Worm (Caenorhabditis elegans) whole organism, late embryonic: ENCODE measurements around the gene C02B10.3.
A peak's percentile ranks its signal among the peaks of the same experiment; 100 is the strongest.

Experiments
- C08G9.2 ChIP-seq: sonication (generic microtip); optimal IDR thresholded peaks from 2 replicates; lab custom pipeline; 2016; ENCODE audit warnings: mild to moderate bottlenecking, missing genetic modification characterization, moderate library complexity, missing compliant biosample characterization
- C38D4.7 ChIP-seq: fragments of 200-800 bp; sonication (Bioruptor generic); optimal IDR thresholded peaks from 2 replicates; lab custom pipeline; 2018; ENCODE audit warnings: mild to moderate bottlenecking, missing genetic modification characterization, moderate library complexity, missing compliant biosample characterization
- K02D7.2 ChIP-seq: sonication (generic microtip); optimal IDR thresholded peaks from 2 replicates; lab custom pipeline; 2017; ENCODE audit warnings: mild to moderate bottlenecking, missing genetic modification characterization, missing compliant biosample characterization
- K09A11.1 ChIP-seq: sonication (generic microtip); optimal IDR thresholded peaks from 2 replicates; lab custom pipeline; 2017; ENCODE audit warnings: antibody characterized with exemption, mild to moderate bottlenecking, missing genetic modification characterization, missing compliant biosample characterization; ENCODE audit not compliant: insufficient read depth
- T23F11.4 ChIP-seq: fragments of 200-800 bp; sonication (Bioruptor generic); optimal IDR thresholded peaks from 2 replicates; lab custom pipeline; 2018; ENCODE audit warnings: mild to moderate bottlenecking, missing genetic modification characterization, missing compliant biosample characterization
- Y22D7AL.16 ChIP-seq: sonication (generic microtip); optimal IDR thresholded peaks from 2 replicates; lab custom pipeline; 2016; ENCODE audit warnings: missing genetic modification characterization, missing compliant biosample characterization
- ceh-19 ChIP-seq: fragments of 200-800 bp; sonication (Bioruptor generic); optimal IDR thresholded peaks from 2 replicates; lab custom pipeline; 2018; ENCODE audit warnings: mild to moderate bottlenecking, missing genetic modification characterization, missing compliant biosample characterization
- ceh-2 ChIP-seq: sonication (generic microtip); optimal IDR thresholded peaks from 2 replicates; lab custom pipeline; 2016; ENCODE audit warnings: missing genotype, missing genetic modification characterization, missing compliant biosample characterization
- ceh-24 ChIP-seq: sonication (generic microtip); optimal IDR thresholded peaks from 2 replicates; lab custom pipeline; 2016; ENCODE audit warnings: mild to moderate bottlenecking, missing genetic modification characterization, missing compliant biosample characterization
- ceh-30 ChIP-seq: fragments of 150-350 bp; optimal IDR thresholded peaks from 2 replicates; lab custom pipeline; 2014; ENCODE audit warnings: missing biosample characterization, missing genetic modification characterization
- ceh-31 ChIP-seq: sonication (generic microtip); optimal IDR thresholded peaks from 2 replicates; lab custom pipeline; 2016; ENCODE audit warnings: missing genetic modification characterization, missing compliant biosample characterization
- ceh-34 ChIP-seq: sonication (generic microtip); optimal IDR thresholded peaks from 2 replicates; lab custom pipeline; 2016; ENCODE audit warnings: mild to moderate bottlenecking, missing genetic modification characterization, missing compliant biosample characterization
- ceh-6 ChIP-seq: fragments of 200-800 bp; sonication (Bioruptor generic); optimal IDR thresholded peaks from 2 replicates; lab custom pipeline; 2018; ENCODE audit warnings: mild to moderate bottlenecking, missing genetic modification characterization, missing compliant biosample characterization
- ceh-9 ChIP-seq: sonication (generic microtip); optimal IDR thresholded peaks from 2 replicates; lab custom pipeline; 2016; ENCODE audit warnings: mild to moderate bottlenecking, missing genetic modification characterization, inconsistent platforms, missing compliant biosample characterization
- dmd-4 ChIP-seq: sonication (generic microtip); optimal IDR thresholded peaks from 2 replicates; lab custom pipeline; 2016; ENCODE audit warnings: borderline replicate concordance, missing genetic modification characterization, missing compliant biosample characterization
- dve-1 ChIP-seq: sonication (generic microtip); optimal IDR thresholded peaks from 2 replicates; lab custom pipeline; 2017; ENCODE audit warnings: antibody characterized with exemption, mild to moderate bottlenecking, missing genetic modification characterization, missing compliant biosample characterization
- eyg-1 ChIP-seq: sonication (generic microtip); optimal IDR thresholded peaks from 2 replicates; lab custom pipeline; 2016; ENCODE audit warnings: missing genotype, missing genetic modification characterization, missing compliant biosample characterization
- fkh-10 ChIP-seq: fragments of 150-350 bp; optimal IDR thresholded peaks from 2 replicates; lab custom pipeline; 2014; ENCODE audit warnings: missing biosample characterization, missing genetic modification reagents, missing genetic modification characterization
- fkh-6 ChIP-seq: sonication (generic microtip); optimal IDR thresholded peaks from 2 replicates; lab custom pipeline; 2016; ENCODE audit warnings: missing genetic modification characterization, missing compliant biosample characterization
- gmeb-2 ChIP-seq: sonication (generic microtip); optimal IDR thresholded peaks from 2 replicates; lab custom pipeline; 2016; ENCODE audit warnings: missing genetic modification characterization, inconsistent platforms, missing compliant biosample characterization
- lim-6 ChIP-seq: sonication (generic microtip); optimal IDR thresholded peaks from 2 replicates; lab custom pipeline; 2016; ENCODE audit warnings: missing genetic modification characterization, missing compliant biosample characterization
- madf-2 ChIP-seq: sonication (generic microtip); optimal IDR thresholded peaks from 2 replicates; lab custom pipeline; 2017; ENCODE audit warnings: missing genetic modification characterization, missing compliant biosample characterization
- mec-3 ChIP-seq: sonication (generic microtip); optimal IDR thresholded peaks from 2 replicates; lab custom pipeline; 2016; ENCODE audit warnings: borderline replicate concordance, missing genetic modification characterization, missing compliant biosample characterization
- nfya-1 ChIP-seq: sonication (generic microtip); optimal IDR thresholded peaks from 2 replicates; lab custom pipeline; 2017; ENCODE audit warnings: missing genetic modification characterization, mild to moderate bottlenecking, missing compliant biosample characterization, antibody characterized with exemption, moderate library complexity
- nhr-232 ChIP-seq: sonication (generic microtip); optimal IDR thresholded peaks from 2 replicates; lab custom pipeline; 2016; ENCODE audit warnings: missing genetic modification characterization, missing compliant biosample characterization
- npax-4 ChIP-seq: sonication (generic microtip); optimal IDR thresholded peaks from 2 replicates; lab custom pipeline; 2016; ENCODE audit warnings: missing genetic modification characterization, missing compliant biosample characterization
- pag-3 ChIP-seq: sonication (generic microtip); optimal IDR thresholded peaks from 2 replicates; lab custom pipeline; 2016; ENCODE audit warnings: missing compliant biosample characterization, missing genetic modification characterization, borderline replicate concordance
- pat-9 ChIP-seq: fragments of 200-800 bp; sonication (Bioruptor generic); optimal IDR thresholded peaks from 2 replicates; lab custom pipeline; 2018; ENCODE audit warnings: mild to moderate bottlenecking, missing genetic modification characterization, moderate library complexity, missing compliant biosample characterization
- pax-1 ChIP-seq: fragments of 150-350 bp; optimal IDR thresholded peaks from 2 replicates; lab custom pipeline; 2014; ENCODE audit warnings: missing biosample characterization, missing genetic modification characterization
- pha-2 ChIP-seq: sonication (generic microtip); optimal IDR thresholded peaks from 2 replicates; lab custom pipeline; 2017; ENCODE audit warnings: mild to moderate bottlenecking, missing genetic modification characterization, missing compliant biosample characterization
- pha-4 ChIP-seq: fragments of 150-350 bp; optimal IDR thresholded peaks from 2 replicates; lab custom pipeline; 2018; ENCODE audit warnings: missing biosample characterization, missing genetic modification reagents, missing genetic modification characterization
- rnt-1 ChIP-seq: sonication (generic microtip); optimal IDR thresholded peaks from 2 replicates; lab custom pipeline; 2016; ENCODE audit warnings: missing genetic modification characterization, missing compliant biosample characterization
- sdc-2 ChIP-seq: sonication (generic microtip); optimal IDR thresholded peaks from 2 replicates; lab custom pipeline; 2016; ENCODE audit warnings: missing genotype, missing genetic modification characterization, missing compliant biosample characterization
- syd-9 ChIP-seq: sonication (generic microtip); optimal IDR thresholded peaks from 2 replicates; lab custom pipeline; 2016; ENCODE audit warnings: mild to moderate bottlenecking, missing genetic modification characterization, moderate library complexity, missing compliant biosample characterization
- tbx-2 ChIP-seq: sonication (generic microtip); optimal IDR thresholded peaks from 2 replicates; lab custom pipeline; 2016; ENCODE audit warnings: missing genetic modification characterization, missing compliant biosample characterization
- ttx-3 ChIP-seq: sonication (generic microtip); optimal IDR thresholded peaks from 2 replicates; lab custom pipeline; 2016; ENCODE audit warnings: missing genetic modification reagents, missing genetic modification characterization, missing compliant biosample characterization
- unc-55 ChIP-seq: sonication (generic microtip); optimal IDR thresholded peaks from 2 replicates; lab custom pipeline; 2017; ENCODE audit warnings: missing biosample characterization, missing genetic modification reagents, missing genetic modification characterization
- unc-86 ChIP-seq: sonication (generic microtip); optimal IDR thresholded peaks from 2 replicates; lab custom pipeline; 2016; ENCODE audit warnings: missing genetic modification characterization, missing compliant biosample characterization
- zip-5 ChIP-seq: sonication (generic microtip); optimal IDR thresholded peaks from 2 replicates; lab custom pipeline; 2016; ENCODE audit warnings: missing genetic modification characterization, missing compliant biosample characterization
- ztf-16 ChIP-seq: sonication (generic microtip); optimal IDR thresholded peaks from 2 replicates; lab custom pipeline; 2017; ENCODE audit warnings: missing genetic modification characterization, missing compliant biosample characterization

C02B10.3 gene

DNA sequence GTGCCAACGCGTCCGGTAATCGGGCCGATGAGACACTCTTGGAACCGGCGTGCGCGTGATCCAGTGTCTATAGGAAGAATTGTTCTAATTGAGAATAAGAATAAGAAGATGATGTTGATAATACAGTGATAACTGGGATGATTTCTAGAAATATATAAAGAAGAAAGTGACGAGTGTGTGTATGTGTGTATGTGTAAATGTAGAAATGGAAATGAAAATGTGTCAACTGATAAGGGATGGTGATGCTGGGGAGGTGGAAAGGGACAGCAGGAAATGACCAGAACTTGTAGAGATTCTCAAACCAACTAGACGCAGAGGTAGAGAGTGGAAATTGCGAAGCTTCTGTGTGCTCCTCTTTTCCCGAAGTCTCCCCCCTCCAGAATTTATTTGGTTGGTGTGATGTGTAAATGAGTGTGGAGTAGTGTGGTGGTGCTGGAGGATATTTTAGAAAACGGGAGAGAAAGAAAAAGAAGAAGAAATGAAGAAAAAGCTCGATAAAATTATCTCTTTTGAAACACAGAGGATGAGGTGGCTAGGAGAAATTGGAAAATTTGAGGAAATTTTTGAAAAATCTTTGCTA, 30.8 kb upstream of the C02B10.3 start (continued):
- TF ChIP-seq pax-1 = no peak
- no peak for TF ChIP-seq sdc-2 (tag; lab: Kevin White, UChicago)
- no peak for TF ChIP-seq eyg-1 (tag; lab: Kevin White, UChicago)
- TF ChIP-seq ceh-24 (tag; lab: Kevin White, UChicago) = no peak
- TF ChIP-seq nfya-1 (tag; lab: Kevin White, UChicago) = peak; percentile 60

- TF ChIP-seq syd-9 (tag; lab: Kevin White, UChicago) = no peak
Measured at ce11 chrIV:5131781-5132180, 28.7 kb upstream of the C02B10.3 start.

ce11 chrIV:5121995-5122394, 18.9 kb upstream of the C02B10.3 start, which contains the start of gene tkr-3:
Gene tkr-3 (minus strand): TSS chrIV:5122095.
- TF ChIP-seq pha-2 (no peak), T23F11.4 (GFP tag; lab: Kevin White, UChicago) (no peak), nfya-1 (tag; lab: Kevin White, UChicago) (no peak), lim-6 (no peak), ceh-31 (tag; lab: Kevin White, UChicago) (no peak), K09A11.1 (tag; lab: Kevin White, UChicago) (no peak), Y22D7AL.16 (tag; lab: Kevin White, UChicago) (no peak), ceh-2 (tag; lab: Kevin White, UChicago) (no peak), tbx-2 (tag; lab: Kevin White, UChicago) (no peak)

ce11 chrIV:5111533-5111932, 8.5 kb upstream of the C02B10.3 start, which contains the start of gene AC7.3:
Gene AC7.3 (plus strand): TSS chrIV:5111833.
- TF ChIP-seq madf-2 (tag; lab: Kevin White, UChicago) (no peak), dve-1 (no peak), ceh-6 (GFP tag; lab: Kevin White, UChicago) (no peak), ceh-9 (tag; lab: Kevin White, UChicago) (no peak), unc-55 (GFP tag; lab: Kevin White, UChicago) (no peak), C08G9.2 (tag; lab: Kevin White, UChicago) (no peak), dmd-4 (tag; lab: Kevin White, UChicago) (no peak), gmeb-2 (tag; lab: Kevin White, UChicago) (no peak), fkh-6 (no peak), nhr-232 (tag; lab: Kevin White, UChicago) (no peak), unc-86 (tag; lab: Kevin White, UChicago) (no peak), ceh-30 (tag; lab: Kevin White, UChicago) (no peak), C38D4.7 (GFP tag; lab: Kevin White, UChicago) (no peak), ttx-3 (no peak), rnt-1 (tag; lab: Kevin White, UChicago) (no peak)

DNA sequence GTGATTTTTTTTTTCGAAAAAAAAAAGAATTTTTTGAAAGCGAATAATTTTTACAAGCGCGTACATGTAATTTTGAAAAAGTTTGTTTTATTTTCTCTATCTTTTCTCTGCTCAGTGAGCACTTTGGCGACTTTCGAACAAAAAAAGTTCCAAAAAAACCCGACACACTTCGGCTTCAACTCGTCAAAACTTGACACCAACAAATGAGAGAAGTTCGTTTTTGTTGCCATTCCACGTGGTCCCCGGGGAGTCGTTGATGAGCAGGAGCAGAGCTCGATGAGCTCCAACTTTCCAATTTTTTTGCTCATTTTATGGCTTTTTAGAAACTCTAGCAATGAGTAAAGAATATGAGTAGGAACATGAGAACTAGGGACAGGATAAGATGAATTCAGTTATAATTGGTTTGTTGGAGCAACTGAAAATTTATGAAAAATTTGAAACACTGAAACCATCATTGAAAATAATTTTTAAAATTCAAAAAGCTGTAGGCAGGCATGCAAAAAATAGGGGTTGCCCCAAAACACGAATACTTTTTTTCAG, 7.4 kb upstream of the C02B10.3 start:
- no peak for TF ChIP-seq Y22D7AL.16 (tag; lab: Kevin White, UChicago)
- TF ChIP-seq rnt-1 (tag; lab: Kevin White, UChicago) = no peak
- no peak for TF ChIP-seq zip-5
- no peak for TF ChIP-seq eyg-1 (tag; lab: Kevin White, UChicago)
- no peak for TF ChIP-seq nfya-1 (tag; lab: Kevin White, UChicago)
- no peak for TF ChIP-seq pat-9 (tag; lab: Kevin White, UChicago)

DNA sequence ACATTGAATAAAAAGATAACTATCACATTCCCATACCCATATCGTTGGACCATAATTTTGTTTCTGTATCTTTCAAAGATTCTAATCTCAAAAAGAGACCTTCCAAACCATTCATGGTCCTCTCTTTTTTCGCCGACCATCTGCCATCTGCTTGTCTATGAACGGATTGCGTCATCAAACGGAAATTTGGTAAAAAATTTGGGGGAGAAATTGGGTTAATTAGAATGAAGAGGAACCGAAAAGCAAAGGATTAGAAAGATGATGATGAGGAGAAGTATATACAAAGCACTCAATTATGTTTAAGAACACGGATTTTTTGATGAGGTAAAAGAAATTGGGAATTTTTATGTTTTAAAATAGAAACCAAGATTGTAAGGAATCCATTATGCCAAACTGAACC, 6.9 kb upstream of the C02B10.3 start:
- TF ChIP-seq pag-3 (no peak), mec-3 (tag; lab: Kevin White, UChicago) (no peak), ztf-16 (tag; lab: Kevin White, UChicago) (no peak), sdc-2 (tag; lab: Kevin White, UChicago) (no peak), pha-4 (tag; lab: Kevin White, UChicago) (no peak), npax-4 (tag; lab: Kevin White, UChicago) (no peak), syd-9 (tag; lab: Kevin White, UChicago) (no peak), ceh-19 (GFP tag; lab: Kevin White, UChicago) (no peak), fkh-10 (GFP tag; lab: Kevin White, UChicago) (no peak), ceh-34 (tag; lab: Kevin White, UChicago) (no peak), pax-1 (no peak), K02D7.2 (tag; lab: Kevin White, UChicago) (no peak)
